Worm (Caenorhabditis elegans) whole organism, early embryonic: ENCODE data around the gene urm-1.

Experiments
- B0310.2 ChIP-seq: sonication (generic microtip); optimal IDR thresholded peaks from 2 replicates; lab custom pipeline; 2016; ENCODE audit warnings: mild to moderate bottlenecking, missing genetic modification characterization, missing compliant biosample characterization
- ama-1 ChIP-seq: fragments of 150-350 bp; optimal IDR thresholded peaks from 2 replicates; lab custom pipeline; 2014
- ets-7 ChIP-seq: sonication (generic microtip); optimal IDR thresholded peaks from 2 replicates; lab custom pipeline; 2016; ENCODE audit warnings: missing genotype, missing genetic modification characterization, missing compliant biosample characterization
- flt-1 ChIP-seq: fragments of 200-800 bp; sonication (Bioruptor generic); IDR thresholded peaks from 2 replicates; pipeline ENCODE4 v1.3.6; 2022; ENCODE audit warnings: missing genetic modification characterization, missing compliant biosample characterization
- pes-1 ChIP-seq: fragments of 200-800 bp; sonication (Bioruptor generic); IDR thresholded peaks from 2 replicates; pipeline ENCODE4 v1.3.6; 2022; ENCODE audit warnings: missing genetic modification reagents, missing genetic modification characterization, missing compliant biosample characterization
- tbx-11 ChIP-seq: fragments of 200-800 bp; sonication (Bioruptor generic); IDR thresholded peaks from 2 replicates; pipeline ENCODE4 v1.3.6; 2022; ENCODE audit warnings: missing genetic modification characterization, missing compliant biosample characterization

DNA sequence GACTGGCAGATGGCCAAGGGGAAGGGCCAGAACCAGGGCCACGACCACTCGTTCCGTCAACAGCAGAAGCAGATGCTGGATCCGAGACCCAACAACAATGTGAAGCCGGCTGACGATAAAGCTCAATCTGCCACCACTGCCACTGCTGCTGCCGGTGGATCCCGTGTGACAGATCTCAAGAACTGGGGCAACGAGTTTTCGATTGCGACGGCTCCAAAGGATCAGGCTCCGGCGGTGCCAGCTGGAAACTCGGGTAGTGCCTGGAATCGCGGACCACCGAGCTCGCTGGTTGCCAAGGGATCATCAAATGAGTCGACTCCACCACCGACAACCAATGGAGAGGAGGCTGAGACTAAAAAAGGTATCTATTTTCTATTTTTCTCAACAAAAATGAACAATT, 40.8 kb upstream of the urm-1 start:
- TF ChIP-seq ama-1 (lab: Kevin White, UChicago), result no peak
- no peak for TF ChIP-seq flt-1 (GFP tag; lab: Robert Waterston, UW)
- TF ChIP-seq tbx-11, result no peak
- TF ChIP-seq ets-7 (tag; lab: Kevin White, UChicago), result no peak
- no peak for TF ChIP-seq B0310.2 (tag; lab: Kevin White, UChicago)
- TF ChIP-seq pes-1, result no peak
